Worm (Caenorhabditis elegans) whole organism, L1 larva: ENCODE data around the gene srbc-36.

ENCODE experiments used
- C16A3.4 ChIP-seq: fragments of 150-350 bp; optimal IDR thresholded peaks from 2 replicates; lab custom pipeline; 2014; ENCODE audit warnings: missing biosample characterization, missing genetic modification characterization
- C34B4.2 ChIP-seq: sonication (generic microtip); optimal IDR thresholded peaks from 2 replicates; lab custom pipeline; 2017; ENCODE audit warnings: mild to moderate bottlenecking, missing genetic modification characterization, missing compliant biosample characterization
- F16B12.6 ChIP-seq: fragments of 150-350 bp; optimal IDR thresholded peaks from 2 replicates; lab custom pipeline; 2014; ENCODE audit warnings: missing biosample characterization, missing genetic modification characterization
- aha-1 ChIP-seq: fragments of 150-350 bp; optimal IDR thresholded peaks from 2 replicates; lab custom pipeline; 2014; ENCODE audit warnings: missing biosample characterization, missing genetic modification characterization
- blmp-1 ChIP-seq: fragments of 150-350 bp; optimal IDR thresholded peaks from 2 replicates; lab custom pipeline; 2014; ENCODE audit warnings: missing biosample characterization, missing genetic modification characterization
- ceh-63 ChIP-seq: fragments of 200-800 bp; sonication (Bioruptor generic); optimal IDR thresholded peaks from 2 replicates; lab custom pipeline; 2018; ENCODE audit warnings: mild to moderate bottlenecking, missing genetic modification characterization, missing compliant biosample characterization
- ceh-8 ChIP-seq: fragments of 200-800 bp; sonication (Bioruptor generic); optimal IDR thresholded peaks from 2 replicates; lab custom pipeline; 2018; ENCODE audit warnings: mild to moderate bottlenecking, missing genetic modification characterization, moderate library complexity, missing compliant biosample characterization
- ceh-82 ChIP-seq, 3 experiments: fragments of 150-350 bp in 1 of 3; sonication (generic microtip) in 2 of 3; optimal IDR thresholded peaks; 2 replicates each; lab custom pipeline; 2014 to 2017; ENCODE audit warnings: missing biosample characterization in 3 of 3, missing genetic modification characterization in 3 of 3
- ceh-88 ChIP-seq: fragments of 200-800 bp; sonication (Bioruptor generic); IDR thresholded peaks from 2 replicates; pipeline ENCODE4 v1.3.6; 2022; ENCODE audit warnings: missing genetic modification characterization, missing compliant biosample characterization
- ceh-90 ChIP-seq: sonication (generic microtip); optimal IDR thresholded peaks from 2 replicates; lab custom pipeline; 2016; ENCODE audit warnings: missing genetic modification characterization, missing compliant biosample characterization
- dpl-1 ChIP-seq, 3 experiments: fragments of 150-350 bp in 2 of 3; sonication (generic microtip) in 1 of 3; optimal IDR thresholded peaks; 2 replicates each; lab custom pipeline; 2014 to 2017; ENCODE audit warnings: missing biosample characterization in 3 of 3, missing genetic modification characterization in 3 of 3, missing genetic modification reagents in 3 of 3
- efl-1 ChIP-seq, 4 experiments: fragments of 150-350 bp; optimal IDR thresholded peaks in 3 of 4; peaks in 1 of 4; 1 replicate in 1 of 4; 2 replicates in 3 of 4; lab custom pipeline; 2014; ENCODE audit warnings: missing biosample characterization in 2 of 4, missing genetic modification characterization in 2 of 4, missing genetic modification reagents in 2 of 4
- elt-2 ChIP-seq: sonication (generic microtip); optimal IDR thresholded peaks from 2 replicates; lab custom pipeline; 2016; ENCODE audit warnings: missing genetic modification characterization, mild to moderate bottlenecking, inconsistent platforms, missing compliant biosample characterization, missing genetic modification reagents
- elt-3 ChIP-seq, 6 experiments: fragments of 150-350 bp in 1 of 6; sonication (generic microtip); optimal IDR thresholded peaks; 2 replicates each; lab custom pipeline; 2017 to 2018; ENCODE audit warnings: missing biosample characterization in 6 of 6, missing genetic modification characterization in 6 of 6, inconsistent platforms in 1 of 6
- fkh-10 ChIP-seq: sonication (generic microtip); optimal IDR thresholded peaks from 2 replicates; lab custom pipeline; 2017; ENCODE audit warnings: missing biosample characterization, missing genetic modification reagents, missing genetic modification characterization
- fos-1 ChIP-seq: fragments of 150-350 bp; optimal IDR thresholded peaks from 2 replicates; lab custom pipeline; 2014; ENCODE audit warnings: missing biosample characterization, missing genetic modification characterization
- grh-1 ChIP-seq: fragments of 200-800 bp; sonication (Bioruptor generic); IDR thresholded peaks from 2 replicates; pipeline ENCODE4 v1.3.6; 2022; ENCODE audit warnings: missing genetic modification reagents, missing genetic modification characterization, missing compliant biosample characterization
- hlh-4 ChIP-seq: sonication (generic microtip); optimal IDR thresholded peaks from 2 replicates; lab custom pipeline; 2016; ENCODE audit warnings: mild to moderate bottlenecking, missing genetic modification characterization, missing compliant biosample characterization
- hpl-2 ChIP-seq: fragments of 150-350 bp; optimal IDR thresholded peaks from 2 replicates; lab custom pipeline; 2014; ENCODE audit warnings: missing biosample characterization, missing genetic modification reagents, missing genetic modification characterization
- jun-1 ChIP-seq: fragments of 150-350 bp; optimal IDR thresholded peaks from 2 replicates; lab custom pipeline; 2014; ENCODE audit warnings: missing biosample characterization, missing genetic modification reagents, missing genetic modification characterization
- lin-13 ChIP-seq: fragments of 150-350 bp; optimal IDR thresholded peaks from 2 replicates; lab custom pipeline; 2014; ENCODE audit warnings: missing biosample characterization, missing genetic modification reagents, missing genetic modification characterization
- lin-35 ChIP-seq, 2 experiments: fragments of 150-350 bp; optimal IDR thresholded peaks; 2 replicates each; lab custom pipeline; 2014; ENCODE audit warnings: missing biosample characterization in 2 of 2, missing genetic modification characterization in 2 of 2, missing genetic modification reagents in 2 of 2
- lin-39 ChIP-seq: fragments of 150-350 bp; optimal IDR thresholded peaks from 2 replicates; lab custom pipeline; 2014; ENCODE audit warnings: missing biosample characterization, missing genetic modification reagents, missing genetic modification characterization
- mdl-1 ChIP-seq, 2 experiments: fragments of 150-350 bp; optimal IDR thresholded peaks; 2 replicates each; lab custom pipeline; 2014 to 2017; ENCODE audit warnings: missing biosample characterization in 2 of 2, missing genetic modification characterization in 2 of 2, inconsistent platforms in 1 of 2
- mef-2 ChIP-seq: fragments of 150-350 bp; optimal IDR thresholded peaks from 2 replicates; lab custom pipeline; 2014; ENCODE audit warnings: missing biosample characterization, missing genetic modification characterization
- nhr-12 ChIP-seq: sonication (generic microtip); optimal IDR thresholded peaks from 2 replicates; lab custom pipeline; 2017; ENCODE audit warnings: missing biosample characterization, missing genetic modification characterization
- nhr-20 ChIP-seq: sonication (generic microtip); optimal IDR thresholded peaks from 2 replicates; lab custom pipeline; 2016; ENCODE audit warnings: mild to moderate bottlenecking, missing genetic modification characterization, missing compliant biosample characterization
- nhr-237 ChIP-seq: fragments of 150-350 bp; optimal IDR thresholded peaks from 2 replicates; lab custom pipeline; 2014; ENCODE audit warnings: missing biosample characterization, missing genetic modification characterization
- nhr-28 ChIP-seq: fragments of 150-350 bp; optimal IDR thresholded peaks from 2 replicates; lab custom pipeline; 2014; ENCODE audit warnings: missing biosample characterization, missing genetic modification characterization
- nhr-76 ChIP-seq: sonication (generic microtip); optimal IDR thresholded peaks from 2 replicates; lab custom pipeline; 2017; ENCODE audit warnings: missing biosample characterization, missing genetic modification characterization
- nhr-77 ChIP-seq: fragments of 150-350 bp; optimal IDR thresholded peaks from 2 replicates; lab custom pipeline; 2014; ENCODE audit warnings: missing biosample characterization, missing genetic modification characterization
- nhr-85 ChIP-seq: sonication (generic microtip); peaks from one replicate; lab custom pipeline; 2016; ENCODE audit warnings: missing genetic modification characterization, inconsistent platforms, missing compliant biosample characterization
- nhr-90 ChIP-seq: sonication (generic microtip); optimal IDR thresholded peaks from 2 replicates; lab custom pipeline; 2016; ENCODE audit warnings: mild to moderate bottlenecking, missing genetic modification characterization, missing compliant biosample characterization; ENCODE audit not compliant: poor library complexity
- pax-3 ChIP-seq: fragments of 200-800 bp; sonication (Bioruptor generic); optimal IDR thresholded peaks from 2 replicates; lab custom pipeline; 2018; ENCODE audit warnings: mild to moderate bottlenecking, missing genetic modification characterization, moderate library complexity, missing compliant biosample characterization
- snu-23 ChIP-seq: sonication (generic microtip); optimal IDR thresholded peaks from 2 replicates; lab custom pipeline; 2016; ENCODE audit warnings: missing genetic modification characterization, missing compliant biosample characterization
- tbx-2 ChIP-seq: sonication (generic microtip); optimal IDR thresholded peaks from 2 replicates; lab custom pipeline; 2016; ENCODE audit warnings: missing genetic modification characterization, missing compliant biosample characterization
- tlp-1 ChIP-seq: fragments of 150-350 bp; optimal IDR thresholded peaks from 2 replicates; lab custom pipeline; 2014; ENCODE audit warnings: missing biosample characterization, missing genetic modification characterization
- unc-62 ChIP-seq: fragments of 150-350 bp; optimal IDR thresholded peaks from 2 replicates; lab custom pipeline; 2014; ENCODE audit warnings: missing biosample characterization, missing genetic modification reagents, missing genetic modification characterization
- unc-86 ChIP-seq: sonication (generic microtip); optimal IDR thresholded peaks from 2 replicates; lab custom pipeline; 2016; ENCODE audit warnings: missing genetic modification characterization, missing compliant biosample characterization
- xbp-1 ChIP-seq: sonication (generic microtip); optimal IDR thresholded peaks from 2 replicates; lab custom pipeline; 2016; ENCODE audit warnings: missing genetic modification characterization, missing compliant biosample characterization
- zip-4 ChIP-seq: fragments of 200-800 bp; sonication (Bioruptor generic); optimal IDR thresholded peaks from 2 replicates; lab custom pipeline; 2018; ENCODE audit warnings: mild to moderate bottlenecking, missing genetic modification characterization, moderate library complexity, missing compliant biosample characterization
- ztf-11 ChIP-seq, 2 experiments: sonication (generic microtip); optimal IDR thresholded peaks; 2 replicates each; lab custom pipeline; 2016 to 2017; ENCODE audit warnings: missing genetic modification characterization in 2 of 2, missing biosample characterization in 1 of 2, missing compliant biosample characterization in 1 of 2

srbc-36 gene

DNA sequence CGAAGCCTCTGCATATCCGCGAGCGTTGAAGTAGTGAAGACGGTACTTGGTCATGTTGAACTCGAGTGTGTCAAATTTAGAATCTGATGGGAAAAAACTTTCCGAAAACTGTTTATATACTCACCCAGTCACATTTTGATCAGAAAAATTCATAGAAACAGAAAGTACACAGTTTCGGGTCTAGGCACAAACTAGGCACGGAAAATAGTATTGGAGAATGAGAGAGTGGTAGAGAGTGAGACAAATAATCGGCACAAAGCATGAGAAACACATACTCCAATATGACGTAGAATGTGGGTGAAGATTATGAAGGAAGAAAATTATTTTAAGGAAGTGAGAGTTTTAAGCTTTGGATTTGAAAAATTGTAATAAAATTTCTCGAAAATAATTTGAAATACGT is 21.9 kb downstream of the srbc-36 start, which contains the start of gene gst-33:
Gene gst-33 (minus strand): TSS at position 127 of the 400 bp plus-strand sequence.
- TF ChIP-seq dpl-1 (GFP tag; optimal IDR thresholded peaks at IDR 0.05; lab: Kevin White, UChicago): peak in 1 of 3 experiments; percentile 9
- TF ChIP-seq xbp-1 (tag; lab: Kevin White, UChicago): no peak
- peak; percentile 51 for TF ChIP-seq snu-23 (GFP tag; lab: Kevin White, UChicago)
- no peak for TF ChIP-seq fos-1 (tag; lab: Kevin White, UChicago)
- TF ChIP-seq efl-1 (optimal IDR thresholded peaks at IDR 0.05; lab: Kevin White, UChicago): peak; percentile 20 to 33
- peak in 1 of 2 experiments; percentile 85 for TF ChIP-seq efl-1 (GFP tag; optimal IDR thresholded peaks at IDR 0.05 in 1 of 2; lab: Kevin White, UChicago)
- TF ChIP-seq ceh-63 (GFP tag; lab: Kevin White, UChicago): no peak
- TF ChIP-seq blmp-1 (tag; lab: Kevin White, UChicago): peak; percentile 92
- peak; percentile 80 for TF ChIP-seq nhr-85 (tag; lab: Kevin White, UChicago)
- no peak for TF ChIP-seq lin-39
- peak in 1 of 2 experiments; percentile 44 for TF ChIP-seq lin-35 (GFP tag; optimal IDR thresholded peaks at IDR 0.05; lab: Kevin White, UChicago)
- TF ChIP-seq tbx-2 (tag; lab: Kevin White, UChicago): no peak
- no peak for TF ChIP-seq nhr-76 (tag; lab: Kevin White, UChicago)
- no peak for TF ChIP-seq C16A3.4 (tag; lab: Kevin White, UChicago)
- TF ChIP-seq ceh-82 (tag; optimal IDR thresholded peaks at IDR 0.05; lab: Kevin White, UChicago): no peak
- TF ChIP-seq elt-2 (tag; lab: Kevin White, UChicago): peak; percentile 69
- peak in 1 of 2 experiments; percentile 28 for TF ChIP-seq mdl-1 (tag; optimal IDR thresholded peaks at IDR 0.05; lab: Kevin White, UChicago)
- peak; percentile 40 for TF ChIP-seq nhr-90 (tag; lab: Kevin White, UChicago)
- peak; percentile 69 for TF ChIP-seq nhr-20 (tag; lab: Kevin White, UChicago)
- TF ChIP-seq nhr-77 (tag; lab: Kevin White, UChicago): peak; percentile 16
- TF ChIP-seq elt-3 (tag; optimal IDR thresholded peaks at IDR 0.05; lab: Kevin White, UChicago): peak in 1 of 6 experiments; percentile 26
- TF ChIP-seq ceh-8: no peak
- no peak for TF ChIP-seq tlp-1 (tag; lab: Kevin White, UChicago)
- no peak for TF ChIP-seq unc-62 (GFP tag; lab: Kevin White, UChicago)

DNA sequence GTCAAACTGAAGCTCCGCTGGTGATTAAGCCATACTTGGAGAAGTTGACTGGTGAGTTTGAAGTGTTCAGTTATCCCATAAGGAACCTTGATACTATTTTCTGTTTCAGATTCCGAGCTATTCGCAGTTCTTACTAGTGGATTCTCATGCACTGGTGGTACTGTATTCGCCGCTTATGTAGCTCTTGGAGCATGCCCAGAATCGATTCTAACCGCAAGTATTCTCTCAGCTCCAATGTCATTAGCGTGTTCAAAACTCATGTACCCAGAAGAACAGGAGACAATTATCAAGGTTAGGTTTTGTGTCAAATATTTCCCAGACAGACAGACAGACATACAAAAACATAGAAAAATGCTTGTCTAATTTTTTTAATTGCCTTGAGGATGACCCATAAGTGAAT is 25.4 kb downstream of the srbc-36 start:
- TF ChIP-seq nhr-237 (tag; lab: Kevin White, UChicago) (no peak), F16B12.6 (tag; lab: Kevin White, UChicago) (no peak), xbp-1 (tag; lab: Kevin White, UChicago) (no peak), pax-3 (tag; lab: Kevin White, UChicago) (no peak), zip-4 (GFP tag; lab: Kevin White, UChicago) (no peak), hpl-2 (GFP tag; lab: Kevin White, UChicago) (no peak), ceh-90 (tag; lab: Kevin White, UChicago) (no peak), hlh-4 (no peak), lin-13 (GFP tag; lab: Kevin White, UChicago) (no peak)

DNA sequence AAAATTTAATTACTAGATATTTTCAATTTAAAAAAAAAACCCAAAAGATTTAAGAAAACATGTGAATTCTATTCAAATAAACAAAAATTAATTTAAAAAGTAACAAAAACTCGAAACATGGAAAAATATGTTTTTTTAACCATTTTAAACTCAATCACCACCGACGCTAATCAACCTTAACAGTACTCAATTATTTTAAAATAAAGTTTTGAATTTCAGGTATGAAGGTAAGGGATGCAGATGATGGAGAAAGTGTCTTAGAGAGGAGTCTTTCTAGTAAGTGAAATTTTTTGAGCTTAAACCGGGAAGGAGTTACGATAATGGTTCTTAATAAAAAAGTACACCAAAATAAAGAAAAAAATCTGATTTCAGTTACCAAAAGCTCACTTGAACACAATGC is 26.8 kb downstream of the srbc-36 start, which contains the start of gene slc-28.1:
Gene slc-28.1 (plus strand): TSS at position 301 of the 400 bp plus-strand sequence.
- TF ChIP-seq unc-86 (no peak), efl-1 (optimal IDR thresholded peaks at IDR 0.05; lab: Kevin White, UChicago) (no peak), efl-1 (GFP tag; optimal IDR thresholded peaks at IDR 0.05 in 1 of 2; lab: Kevin White, UChicago) (peak in 1 of 2 experiments; percentile 34)

DNA sequence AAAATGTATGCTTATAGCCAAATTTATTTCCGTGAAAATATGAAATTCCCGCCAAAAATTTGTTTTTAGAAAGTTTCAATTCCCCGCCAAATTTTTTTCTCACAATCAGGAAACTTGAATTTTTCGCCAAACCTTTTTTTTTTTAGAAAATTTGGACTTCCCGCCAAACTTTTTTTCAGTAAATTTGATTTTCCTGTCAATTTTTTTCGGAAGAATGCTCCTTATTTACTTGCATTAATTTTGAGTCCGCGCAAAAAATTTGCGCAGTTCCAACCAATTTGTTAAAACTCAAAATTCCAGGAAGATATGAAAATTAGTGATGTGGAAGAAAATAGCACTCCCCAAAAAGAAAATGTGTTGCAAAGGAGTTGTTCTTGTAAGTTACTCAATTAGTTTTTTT is 30.4 kb downstream of the srbc-36 start, which contains the start of gene slc-28.2:
Gene slc-28.2 (plus strand): TSS at position 301 of the 400 bp plus-strand sequence.
- TF ChIP-seq nhr-76 (tag; lab: Kevin White, UChicago) (no peak), lin-13 (GFP tag; lab: Kevin White, UChicago) (no peak), fkh-10 (GFP tag; lab: Kevin White, UChicago) (no peak), mef-2 (tag; lab: Kevin White, UChicago) (no peak), ceh-88 (no peak), F16B12.6 (tag; lab: Kevin White, UChicago) (no peak), nhr-85 (tag; lab: Kevin White, UChicago) (no peak), blmp-1 (tag; lab: Kevin White, UChicago) (no peak), grh-1 (no peak), snu-23 (GFP tag; lab: Kevin White, UChicago) (no peak), efl-1 (optimal IDR thresholded peaks at IDR 0.05; lab: Kevin White, UChicago) (no peak), efl-1 (GFP tag; optimal IDR thresholded peaks at IDR 0.05 in 1 of 2; lab: Kevin White, UChicago) (no peak), aha-1 (tag; lab: Kevin White, UChicago) (no peak), nhr-28 (tag; lab: Kevin White, UChicago) (no peak), jun-1 (tag; lab: Kevin White, UChicago) (no peak), C34B4.2 (tag; lab: Kevin White, UChicago) (no peak), tbx-2 (tag; lab: Kevin White, UChicago) (no peak), nhr-12 (tag; lab: Kevin White, UChicago) (no peak), ztf-11 (tag; optimal IDR thresholded peaks at IDR 0.05; lab: Kevin White, UChicago) (no peak)
